Worm (Caenorhabditis elegans) whole organism, young adult: Measurements from ENCODE around the gene pph-4.1.

Experiments used
- B0336.3 ChIP-seq: fragments of 200-800 bp; sonication (Bioruptor generic); IDR thresholded peaks from 2 replicates; pipeline ENCODE4 v1.3.6; 2022; ENCODE audit warnings: missing genetic modification characterization, missing compliant biosample characterization
- C17E4.6 ChIP-seq: fragments of 200-800 bp; sonication (Bioruptor generic); IDR thresholded peaks from 2 replicates; pipeline ENCODE4 v1.3.6; 2022; ENCODE audit warnings: missing genetic modification reagents, missing genetic modification characterization, missing compliant biosample characterization
- F22D6.2 ChIP-seq: sonication (generic microtip); optimal IDR thresholded peaks from 2 replicates; lab custom pipeline; 2016; ENCODE audit warnings: mild to moderate bottlenecking, missing genetic modification characterization, missing compliant biosample characterization
- F33H1.4 ChIP-seq: fragments of 200-800 bp; sonication (Bioruptor generic); IDR thresholded peaks from 2 replicates; pipeline ENCODE4 v1.3.6; 2022; ENCODE audit warnings: missing genetic modification reagents, missing genetic modification characterization, missing compliant biosample characterization
- F55B11.4 ChIP-seq: sonication (generic microtip); optimal IDR thresholded peaks from 2 replicates; lab custom pipeline; 2016; ENCODE audit warnings: missing compliant biosample characterization, missing genetic modification characterization, borderline replicate concordance; ENCODE audit not compliant: insufficient read depth
- F57C9.4 ChIP-seq: sonication (generic microtip); optimal IDR thresholded peaks from 2 replicates; lab custom pipeline; 2017; ENCODE audit warnings: mild to moderate bottlenecking, missing genetic modification characterization, missing compliant biosample characterization
- K11D2.4 ChIP-seq: fragments of 200-800 bp; sonication (Bioruptor generic); IDR thresholded peaks from 2 replicates; pipeline ENCODE4 v1.3.6; 2022; ENCODE audit warnings: missing genetic modification reagents, missing genetic modification characterization, missing compliant biosample characterization
- K12H6.12 ChIP-seq: fragments of 200-800 bp; sonication (Bioruptor generic); optimal IDR thresholded peaks from 2 replicates; lab custom pipeline; 2018; ENCODE audit warnings: mild to moderate bottlenecking, missing genetic modification characterization, missing compliant biosample characterization
- T07F8.4 ChIP-seq: sonication (generic microtip); optimal IDR thresholded peaks from 2 replicates; lab custom pipeline; 2016; ENCODE audit warnings: mild to moderate bottlenecking, missing genetic modification characterization, moderate library complexity, missing compliant biosample characterization
- T26A5.8 ChIP-seq: sonication (generic microtip); optimal IDR thresholded peaks from 2 replicates; lab custom pipeline; 2016; ENCODE audit warnings: missing genetic modification characterization, missing compliant biosample characterization
- Y67H2A.10 ChIP-seq: fragments of 200-800 bp; sonication (Bioruptor generic); conservative IDR thresholded peaks from 2 replicates; pipeline ENCODE4 v1.3.6; 2022; ENCODE audit warnings: missing genetic modification reagents, missing genetic modification characterization, missing compliant biosample characterization
- akir-1 ChIP-seq: fragments of 200-800 bp; sonication (Bioruptor generic); optimal IDR thresholded peaks from 2 replicates; lab custom pipeline; 2018; ENCODE audit warnings: mild to moderate bottlenecking, missing genetic modification characterization, moderate library complexity, missing compliant biosample characterization
- ama-1 ChIP-seq, 3 experiments: fragments of 150-350 bp in 1 of 3; sonication (generic microtip) in 2 of 3; optimal IDR thresholded peaks; 2 replicates each; lab custom pipeline; 2014 to 2018; ENCODE audit warnings: missing biosample characterization in 2 of 3, missing genetic modification characterization in 2 of 3, missing genetic modification reagents in 2 of 3
- aptf-3 ChIP-seq: fragments of 200-800 bp; sonication (Bioruptor generic); IDR thresholded peaks from 2 replicates; pipeline ENCODE4 v1.3.6; 2022; ENCODE audit warnings: missing genetic modification characterization, missing compliant biosample characterization
- bed-1 ChIP-seq: fragments of 200-800 bp; sonication (Bioruptor generic); IDR thresholded peaks from 2 replicates; pipeline ENCODE4 v1.3.6; 2022; ENCODE audit warnings: missing genetic modification reagents, missing genetic modification characterization, missing compliant biosample characterization
- cebp-1 ChIP-seq, 2 experiments: fragments of 200-800 bp in 1 of 2; sonication (Bioruptor generic) in 1 of 2; sonication (generic microtip) in 1 of 2; IDR thresholded peaks in 1 of 2; optimal IDR thresholded peaks in 1 of 2; 2 replicates each; pipeline versions ENCODE4 v1.3.6 to Lab custom; 2017 to 2022; ENCODE audit warnings: missing compliant biosample characterization in 2 of 2, missing genetic modification characterization in 2 of 2, mild to moderate bottlenecking in 1 of 2, missing genetic modification reagents in 1 of 2, moderate library complexity in 1 of 2
- ceh-100 ChIP-seq: fragments of 200-800 bp; sonication (Bioruptor generic); IDR thresholded peaks from 2 replicates; pipeline ENCODE4 v1.3.6; 2022; ENCODE audit warnings: missing genetic modification reagents, missing genetic modification characterization, missing compliant biosample characterization
- ceh-79 ChIP-seq: sonication (generic microtip); optimal IDR thresholded peaks from 2 replicates; lab custom pipeline; 2017; ENCODE audit warnings: mild to moderate bottlenecking, missing genetic modification characterization, missing compliant biosample characterization
- ceh-91 ChIP-seq: fragments of 200-800 bp; sonication (Bioruptor generic); IDR thresholded peaks from 2 replicates; pipeline ENCODE4 v1.3.6; 2022; ENCODE audit warnings: missing genetic modification reagents, missing genetic modification characterization, missing compliant biosample characterization
- chd-7 ChIP-seq: sonication (generic microtip); optimal IDR thresholded peaks from 2 replicates; lab custom pipeline; 2016; ENCODE audit warnings: mild to moderate bottlenecking, missing genetic modification characterization, moderate library complexity, missing compliant biosample characterization
- efl-1 ChIP-seq: fragments of 150-350 bp; optimal IDR thresholded peaks from 2 replicates; lab custom pipeline; 2014; ENCODE audit warnings: missing biosample characterization, missing genetic modification reagents, missing genetic modification characterization
- ets-4 ChIP-seq: fragments of 200-800 bp; sonication (Bioruptor generic); optimal IDR thresholded peaks from 2 replicates; lab custom pipeline; 2018; ENCODE audit warnings: mild to moderate bottlenecking, missing genetic modification characterization, missing compliant biosample characterization
- fkh-3 ChIP-seq: sonication (generic microtip); optimal IDR thresholded peaks from 2 replicates; lab custom pipeline; 2016; ENCODE audit warnings: mild to moderate bottlenecking, missing genetic modification characterization, missing compliant biosample characterization
- hmg-1.2 ChIP-seq: fragments of 200-800 bp; sonication (Bioruptor generic); IDR thresholded peaks from 2 replicates; pipeline ENCODE4 v1.3.6; 2022; ENCODE audit warnings: missing genetic modification reagents, missing genetic modification characterization, missing compliant biosample characterization
- let-526 ChIP-seq: fragments of 200-800 bp; sonication (Bioruptor generic); IDR thresholded peaks from 2 replicates; pipeline ENCODE4 v1.3.6; 2022; ENCODE audit warnings: missing genetic modification reagents, missing genetic modification characterization, missing compliant biosample characterization
- let-607 ChIP-seq, 2 experiments: fragments of 200-800 bp in 1 of 2; sonication (Bioruptor generic) in 1 of 2; sonication (generic microtip) in 1 of 2; optimal IDR thresholded peaks; 2 replicates each; lab custom pipeline; 2016 to 2018; ENCODE audit warnings: mild to moderate bottlenecking in 2 of 2, missing compliant biosample characterization in 2 of 2, missing genetic modification characterization in 2 of 2, moderate library complexity in 2 of 2, missing genotype in 1 of 2
- lin-54 ChIP-seq: fragments of 200-800 bp; sonication (Bioruptor generic); optimal IDR thresholded peaks from 2 replicates; lab custom pipeline; 2018; ENCODE audit warnings: mild to moderate bottlenecking, missing genetic modification characterization, missing compliant biosample characterization
- lir-1 ChIP-seq: fragments of 200-800 bp; sonication (Bioruptor generic); conservative IDR thresholded peaks from 2 replicates; pipeline ENCODE4 v1.3.6; 2022; ENCODE audit warnings: missing genetic modification reagents, missing genetic modification characterization, missing compliant biosample characterization
- lsl-1 ChIP-seq: fragments of 200-800 bp; sonication (Bioruptor generic); optimal IDR thresholded peaks from 2 replicates; lab custom pipeline; 2018; ENCODE audit warnings: mild to moderate bottlenecking, missing genetic modification characterization, moderate library complexity, missing compliant biosample characterization
- lsy-27 ChIP-seq: sonication (generic microtip); optimal IDR thresholded peaks from 2 replicates; lab custom pipeline; 2017; ENCODE audit warnings: missing genetic modification characterization, mild to moderate bottlenecking, missing compliant biosample characterization, antibody characterized with exemption, missing genotype, borderline replicate concordance; ENCODE audit not compliant: insufficient read depth
- mes-4 ChIP-seq: sonication (generic microtip); optimal IDR thresholded peaks from 2 replicates; lab custom pipeline; 2016; ENCODE audit warnings: missing genotype, missing genetic modification characterization, missing compliant biosample characterization
- nfya-1 ChIP-seq: sonication (generic microtip); optimal IDR thresholded peaks from 2 replicates; lab custom pipeline; 2017; ENCODE audit warnings: antibody characterized with exemption, missing compliant biosample characterization, missing genetic modification characterization, borderline replicate concordance; ENCODE audit not compliant: insufficient read depth
- nfya-2 ChIP-seq: fragments of 200-800 bp; sonication (Bioruptor generic); IDR thresholded peaks from 2 replicates; pipeline ENCODE4 v1.3.6; 2022; ENCODE audit warnings: missing genetic modification reagents, missing genetic modification characterization, missing compliant biosample characterization
- nhr-179 ChIP-seq: sonication (generic microtip); optimal IDR thresholded peaks from 2 replicates; lab custom pipeline; 2016; ENCODE audit warnings: mild to moderate bottlenecking, missing genetic modification characterization, missing compliant biosample characterization
- nhr-80 ChIP-seq: sonication (generic microtip); optimal IDR thresholded peaks from 2 replicates; lab custom pipeline; 2016; ENCODE audit warnings: missing genetic modification characterization, missing compliant biosample characterization
- rcor-1 ChIP-seq: fragments of 200-800 bp; sonication (Bioruptor generic); IDR thresholded peaks from 2 replicates; pipeline ENCODE4 v1.3.6; 2022; ENCODE audit warnings: missing genetic modification reagents, missing genetic modification characterization, missing compliant biosample characterization
- rec-8 ChIP-seq, 2 experiments: sonication (generic microtip); optimal IDR thresholded peaks; 2 replicates each; lab custom pipeline; 2016; ENCODE audit warnings: mild to moderate bottlenecking in 2 of 2, missing genetic modification characterization in 2 of 2, missing genetic modification reagents in 2 of 2, missing genotype in 2 of 2, missing biosample characterization in 1 of 2, missing compliant biosample characterization in 1 of 2, moderate library complexity in 1 of 2
- sea-2 ChIP-seq: fragments of 200-800 bp; sonication (Bioruptor generic); IDR thresholded peaks from 2 replicates; pipeline ENCODE4 v1.3.6; 2022; ENCODE audit warnings: missing genetic modification characterization, missing compliant biosample characterization
- snpc-1.3 ChIP-seq: sonication (generic microtip); optimal IDR thresholded peaks from 2 replicates; lab custom pipeline; 2017; ENCODE audit warnings: missing genetic modification characterization, mild to moderate bottlenecking, missing compliant biosample characterization, antibody characterized with exemption, moderate library complexity, missing genotype, missing genetic modification reagents; ENCODE audit not compliant: insufficient read depth
- snpc-3.4 ChIP-seq: sonication (generic microtip); optimal IDR thresholded peaks from 2 replicates; lab custom pipeline; 2017; ENCODE audit warnings: missing genetic modification characterization, mild to moderate bottlenecking, missing compliant biosample characterization, antibody characterized with exemption, moderate library complexity, missing genotype, missing genetic modification reagents
- sptf-2 ChIP-seq: fragments of 200-800 bp; sonication (Bioruptor generic); optimal IDR thresholded peaks from 2 replicates; lab custom pipeline; 2018; ENCODE audit warnings: mild to moderate bottlenecking, missing genetic modification characterization, missing compliant biosample characterization
- tbp1 ChIP-seq: fragments of 200-800 bp; sonication (Bioruptor generic); optimal IDR thresholded peaks from 2 replicates; lab custom pipeline; 2018; ENCODE audit warnings: mild to moderate bottlenecking, missing genetic modification characterization, missing compliant biosample characterization
- tbx-9 ChIP-seq: sonication (generic microtip); optimal IDR thresholded peaks from 2 replicates; lab custom pipeline; 2016; ENCODE audit warnings: borderline replicate concordance, missing genetic modification characterization, inconsistent platforms, missing compliant biosample characterization
- tlf-1 ChIP-seq: fragments of 200-800 bp; sonication (Bioruptor generic); optimal IDR thresholded peaks from 2 replicates; lab custom pipeline; 2018; ENCODE audit warnings: mild to moderate bottlenecking, missing genetic modification characterization, missing compliant biosample characterization
- ztf-18 ChIP-seq: sonication (generic microtip); optimal IDR thresholded peaks from 2 replicates; lab custom pipeline; 2016; ENCODE audit warnings: missing genotype, mild to moderate bottlenecking, missing genetic modification characterization, missing compliant biosample characterization
- ztf-25 ChIP-seq: fragments of 200-800 bp; sonication (Bioruptor generic); IDR thresholded peaks from 2 replicates; pipeline ENCODE4 v1.3.6; 2022; ENCODE audit warnings: missing genetic modification reagents, missing genetic modification characterization, missing compliant biosample characterization

Gene pph-4.1

DNA sequence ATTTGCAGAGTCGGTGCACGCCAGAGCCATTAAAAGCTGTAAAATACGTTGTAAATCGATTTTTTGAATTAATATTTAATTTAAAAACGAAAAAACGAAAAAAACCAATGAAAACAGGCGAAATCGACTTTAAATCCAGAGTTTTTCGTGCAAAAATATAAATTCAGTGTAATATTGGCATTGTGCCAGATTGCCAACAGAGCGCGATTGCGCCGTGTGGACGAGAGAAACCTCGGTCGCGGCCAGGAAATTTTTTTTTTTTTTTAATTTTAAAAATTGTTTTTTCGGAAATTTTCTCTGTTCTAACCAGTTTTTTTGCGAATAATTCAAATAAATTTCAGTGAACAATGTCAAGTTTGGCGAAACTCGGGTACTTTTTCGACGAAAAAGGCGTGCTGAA is at the start of gene pph-4.1, which contains the start of gene Y75B8A.31 (continued):
- TF ChIP-seq nhr-80 (tag; lab: Kevin White, UChicago) (peak; percentile 51), akir-1 (GFP tag; lab: Kevin White, UChicago) (no peak), F55B11.4 (tag; lab: Kevin White, UChicago) (no peak), F22D6.2 (tag; lab: Kevin White, UChicago) (peak; percentile 58), lsy-27 (no peak), fkh-3 (tag; lab: Kevin White, UChicago) (no peak), chd-7 (tag; lab: Kevin White, UChicago) (no peak), Y67H2A.10 (GFP tag; lab: Robert Waterston, UW) (peak; percentile 59; the same call in 1 of the 2 replicates), K11D2.4 (GFP tag; lab: Robert Waterston, UW) (peak; percentile 85), cebp-1 (GFP tag; IDR thresholded peaks at IDR 0.05; lab: Robert Waterston, UW) (peak; percentile 62; the same call in 1 of the 2 replicates), cebp-1 (tag; optimal IDR thresholded peaks at IDR 0.05; lab: Kevin White, UChicago) (peak; percentile 69), ztf-18 (tag; lab: Kevin White, UChicago) (peak; percentile 26), efl-1 (GFP tag; lab: Kevin White, UChicago) (peak; percentile 42), F57C9.4 (tag; lab: Kevin White, UChicago) (no peak), C17E4.6 (GFP tag; lab: Robert Waterston, UW) (no peak), sea-2 (GFP tag; lab: Robert Waterston, UW) (no peak), hmg-1.2 (GFP tag; lab: Robert Waterston, UW) (peak; percentile 43; the same call in 1 of the 2 replicates), nfya-2 (no peak), lir-1 (GFP tag; lab: Robert Waterston, UW) (peak; percentile 67), T26A5.8 (tag; lab: Kevin White, UChicago) (no peak), lin-54 (GFP tag; lab: Kevin White, UChicago) (peak; percentile 80), ztf-25 (GFP tag; lab: Robert Waterston, UW) (no peak), lsl-1 (GFP tag; lab: Kevin White, UChicago) (peak; percentile 68), aptf-3 (GFP tag; lab: Robert Waterston, UW) (no peak), F33H1.4 (GFP tag; lab: Robert Waterston, UW) (peak; percentile 70), snpc-1.3 (tag; lab: Kevin White, UChicago) (peak; percentile 45), ceh-79 (no peak), mes-4 (tag; lab: Kevin White, UChicago) (no peak), ama-1 (optimal IDR thresholded peaks at IDR 0.05; lab: Kevin White, UChicago) (no peak), ama-1 (GFP tag; optimal IDR thresholded peaks at IDR 0.05; lab: Kevin White, UChicago) (no peak), snpc-3.4 (tag; lab: Kevin White, UChicago) (peak; percentile 59)

- TF ChIP-seq F57C9.4 (tag; lab: Kevin White, UChicago) (no peak), ets-4 (GFP tag; lab: Kevin White, UChicago) (no peak), bed-1 (GFP tag; lab: Robert Waterston, UW) (no peak), ama-1 (optimal IDR thresholded peaks at IDR 0.05; lab: Kevin White, UChicago) (no peak), ama-1 (GFP tag; optimal IDR thresholded peaks at IDR 0.05; lab: Kevin White, UChicago) (no peak), rcor-1 (GFP tag; lab: Robert Waterston, UW) (no peak), tlf-1 (GFP tag; lab: Kevin White, UChicago) (no peak), sptf-2 (GFP tag; lab: Kevin White, UChicago) (peak; percentile 27), T07F8.4 (tag; lab: Kevin White, UChicago) (peak; percentile 11), let-607 (tag; optimal IDR thresholded peaks at IDR 0.05; lab: Kevin White, UChicago) (no peak), nfya-1 (tag; lab: Kevin White, UChicago) (no peak), ceh-91 (GFP tag; lab: Robert Waterston, UW) (no peak), nhr-179 (tag; lab: Kevin White, UChicago) (no peak), rec-8 (tag; optimal IDR thresholded peaks at IDR 0.05; lab: Kevin White, UChicago) (peak in 1 of 2 experiments; percentile 27), ceh-100 (no peak), K12H6.12 (tag; lab: Kevin White, UChicago) (no peak), let-526 (GFP tag; lab: Robert Waterston, UW) (no peak), tbx-9 (no peak), tbp1 (GFP tag; lab: Kevin White, UChicago) (peak; percentile 91), ztf-18 (tag; lab: Kevin White, UChicago) (peak; percentile 7), B0336.3 (GFP tag; lab: Robert Waterston, UW) (no peak), akir-1 (GFP tag; lab: Kevin White, UChicago) (no peak)
Measured at ce11 chrIII:12399709-12400108, 48.6 kb upstream of the pph-4.1 start.
